Fruit fly (Drosophila melanogaster): ENCODE data around the gene Apc2.

Gene Apc2

DNA sequence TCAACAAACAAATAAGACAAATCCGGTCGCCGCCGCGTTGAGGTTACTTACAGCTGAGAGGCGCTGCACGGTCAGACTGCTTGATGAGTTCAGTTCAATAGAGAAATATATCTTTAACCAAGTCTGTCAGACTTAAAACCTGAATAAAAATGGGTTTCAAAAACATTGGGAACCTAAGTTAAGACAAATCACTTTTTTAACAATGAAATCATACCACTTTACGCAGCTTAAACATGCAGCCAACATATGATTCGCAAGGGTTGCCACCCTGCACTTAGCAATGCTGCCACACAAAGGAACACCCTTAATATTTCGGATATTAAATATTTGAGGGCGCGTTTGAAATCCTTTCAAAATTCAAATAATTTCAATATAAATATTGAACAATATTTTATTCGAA lies 24.9 kb downstream of the Apc2 start, which contains the start of gene CG5515 (continued):
- no peak for TF ChIP-seq CG10462 (GFP tag; optimal IDR thresholded peaks at IDR 0.05)
- TF ChIP-seq abd-A (tag; optimal IDR thresholded peaks at IDR 0.05) = no peak
- TF ChIP-seq CTCF (GFP tag; optimal IDR thresholded peaks at IDR 0.05) = no peak
- peak; percentile 75 for TF ChIP-seq lbe (GFP tag; optimal IDR thresholded peaks at IDR 0.05)
- TF ChIP-seq CG13894 (tag; optimal IDR thresholded peaks at IDR 0.05) = no peak
- peak; percentile 77 for TF ChIP-seq CG8924 (tag; optimal IDR thresholded peaks at IDR 0.05)
- peak; percentile 72 for TF ChIP-seq Abd-B (GFP tag; optimal IDR thresholded peaks at IDR 0.05)
- no peak for TF ChIP-seq gcm (GFP tag; optimal IDR thresholded peaks at IDR 0.05)
- peak; percentile 69 for TF ChIP-seq stc (GFP tag; IDR thresholded peaks at IDR 0.05)
- TF ChIP-seq sima (GFP tag; optimal IDR thresholded peaks at IDR 0.05) = no peak
- peak; percentile 83 for TF ChIP-seq ase (GFP tag; IDR thresholded peaks at IDR 0.05)
- TF ChIP-seq cato (GFP tag; optimal IDR thresholded peaks at IDR 0.05; ENCODE audit: borderline replicate concordance) = peak; percentile 61
- TF ChIP-seq Hand (GFP tag; optimal IDR thresholded peaks at IDR 0.05) = no peak
- TF ChIP-seq CG15011 (GFP tag; optimal IDR thresholded peaks at IDR 0.05) = no peak
- TF ChIP-seq klu (GFP tag; IDR thresholded peaks at IDR 0.05) = peak; percentile 51; the same call in 1 of the 2 replicates
- peak; percentile 72 for TF ChIP-seq tin (GFP tag; optimal IDR thresholded peaks at IDR 0.05)
- TF ChIP-seq chn (GFP tag; optimal IDR thresholded peaks at IDR 0.05) = peak; percentile 90
- TF ChIP-seq Mad (GFP tag; optimal IDR thresholded peaks at IDR 0.05) = peak; percentile 81
- peak; percentile 62 for TF ChIP-seq Myb (GFP tag; optimal IDR thresholded peaks at IDR 0.05)
- TF ChIP-seq CG17612 (GFP tag; IDR thresholded peaks at IDR 0.05) = peak; percentile 27; the same call in 1 of the 2 replicates
- peak; percentile 20 for TF ChIP-seq Spps (tag; optimal IDR thresholded peaks at IDR 0.05)
- peak; percentile 73 for TF ChIP-seq Aef1 (GFP tag; IDR thresholded peaks at IDR 0.05)
- peak; percentile 45 for TF ChIP-seq CG17385 (GFP tag; optimal IDR thresholded peaks at IDR 0.05)
- TF ChIP-seq CG4282 (GFP tag; optimal IDR thresholded peaks at IDR 0.05) = peak; percentile 78
- TF ChIP-seq hb (GFP tag; IDR thresholded peaks at IDR 0.05; ENCODE audit: partially characterized antibody) = peak; percentile 80
- no peak for TF ChIP-seq CG12071 (GFP tag; optimal IDR thresholded peaks at IDR 0.05)
- TF ChIP-seq CG18619 (GFP tag; optimal IDR thresholded peaks at IDR 0.05) = peak; percentile 65
- peak; percentile 69 for TF ChIP-seq CG1602 (GFP tag; optimal IDR thresholded peaks at IDR 0.05)
- TF ChIP-seq CG7556 (GFP tag; optimal IDR thresholded peaks at IDR 0.05) = peak; percentile 37
- peak; percentile 50 for TF ChIP-seq sd (tag; optimal IDR thresholded peaks at IDR 0.05)
- no peak for TF ChIP-seq usp (GFP tag; optimal IDR thresholded peaks at IDR 0.05)
- peak; percentile 57 for TF ChIP-seq pzg (GFP tag; optimal IDR thresholded peaks at IDR 0.05)
- TF ChIP-seq CG17186 (GFP tag; optimal IDR thresholded peaks at IDR 0.05) = no peak
- peak; percentile 82 for TF ChIP-seq CG2889 (GFP tag; IDR thresholded peaks at IDR 0.05)
- peak; percentile 79; the same call in 1 of the 3 replicates for TF ChIP-seq so (GFP tag; IDR thresholded peaks at IDR 0.05)
- peak; percentile 92 for TF ChIP-seq gem (tag; optimal IDR thresholded peaks at IDR 0.05)
- TF ChIP-seq Ssrp (tag; optimal IDR thresholded peaks at IDR 0.05) = peak; percentile 86
- TF ChIP-seq Mes4 (GFP tag; optimal IDR thresholded peaks at IDR 0.05) = peak; percentile 76
- no peak for TF ChIP-seq cad (GFP tag; optimal IDR thresholded peaks at IDR 0.05)
- TF ChIP-seq CG42726 (GFP tag; IDR thresholded peaks at IDR 0.05; ENCODE audit: partially characterized antibody) = peak; percentile 53
- TF ChIP-seq Oaz (GFP tag; IDR thresholded peaks at IDR 0.05) = peak; percentile 83
- TF ChIP-seq Gug (GFP tag; IDR thresholded peaks at IDR 0.05) = peak; percentile 27; the same call in 1 of the 4 replicates
- peak; percentile 64 for TF ChIP-seq gt (GFP tag; IDR thresholded peaks at IDR 0.05)
- TF ChIP-seq CG6765 (GFP tag; optimal IDR thresholded peaks at IDR 0.05) = no peak
- TF ChIP-seq CG7786 (GFP tag; optimal IDR thresholded peaks at IDR 0.05) = peak; percentile 80
- TF ChIP-seq HLH3B (GFP tag; IDR thresholded peaks at IDR 0.05) = peak; percentile 84
- peak; percentile 26 for TF ChIP-seq psq (GFP tag; optimal IDR thresholded peaks at IDR 0.05)
- peak; percentile 43 for TF ChIP-seq jumu (GFP tag; optimal IDR thresholded peaks at IDR 0.05)
- 0 out of 2 replicates have a peak, but pooled peaks have one; percentile 31 for TF ChIP-seq Dref (GFP tag; IDR thresholded peaks at IDR 0.05)
- no peak for TF ChIP-seq odd (GFP tag; optimal IDR thresholded peaks at IDR 0.05)
- TF ChIP-seq scrt (GFP tag; optimal IDR thresholded peaks at IDR 0.05) = no peak
- TF ChIP-seq Lpt (GFP tag; optimal IDR thresholded peaks at IDR 0.05) = no peak

Data from whole organism, embryonic.